Fruit fly (Drosophila melanogaster): ENCODE data around the gene Rpn12.

dm6 chr3L:16587994-16588622 is 5.3 kb downstream of the Rpn12 start:
- TF ChIP-seq CG8478 (optimal IDR thresholded peaks at IDR 0.05) (no peak), pan (optimal IDR thresholded peaks at IDR 0.05) (no peak), usp (GFP tag; optimal IDR thresholded peaks at IDR 0.05) (no peak)
